Fruit fly (Drosophila melanogaster): Measurements from ENCODE around the gene Aos1.

The Aos1 gene

DNA sequence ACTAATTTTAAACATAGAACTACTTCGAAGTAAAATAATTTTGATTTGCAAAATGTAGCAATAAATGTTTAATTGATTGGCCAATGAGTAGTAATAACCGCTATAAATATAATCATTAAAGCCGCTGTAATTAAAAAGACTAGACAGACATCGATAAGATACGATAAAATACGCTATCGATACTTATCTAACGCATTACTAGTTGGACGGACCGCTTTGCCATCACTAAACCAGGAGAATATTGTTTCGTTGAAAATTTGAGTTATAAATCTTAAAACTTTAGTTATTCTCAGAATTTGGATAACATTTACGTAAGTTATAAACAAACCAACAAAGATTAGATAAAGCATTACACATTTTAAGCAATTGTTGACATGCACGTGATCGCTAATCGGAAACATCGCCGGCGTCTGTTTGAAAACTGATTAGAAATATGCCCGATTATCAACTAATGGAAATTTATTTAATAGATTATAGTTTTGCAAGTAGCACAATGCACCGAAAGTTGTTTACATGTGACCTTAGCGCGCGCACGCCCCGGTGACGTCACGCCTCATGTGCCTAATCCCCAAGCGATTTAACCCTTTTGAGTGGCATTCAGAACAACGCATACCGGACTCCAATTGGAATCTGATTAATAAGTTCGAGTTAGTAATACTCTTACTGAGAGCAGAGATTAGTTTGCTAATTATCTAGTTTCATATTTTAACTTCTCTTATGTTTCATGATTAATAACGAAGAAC is 6.0 kb upstream of the Aos1 start, which contains the start of gene Desat1:
Gene Desat1, plus strand, starts transcription at position 200 of the 743 bp plus-strand sequence.
- TF ChIP-seq ham (GFP tag; IDR thresholded peaks at IDR 0.05) (no peak), Gug (GFP tag; IDR thresholded peaks at IDR 0.05) (no peak), CG3407 (GFP tag; optimal IDR thresholded peaks at IDR 0.05) (no peak), vnd (GFP tag; IDR thresholded peaks at IDR 0.05; ENCODE audit: partially characterized antibody) (peak; percentile 90), btn (GFP tag; optimal IDR thresholded peaks at IDR 0.05) (no peak), Bdp1 (GFP tag; optimal IDR thresholded peaks at IDR 0.05) (no peak), salm (tag; optimal IDR thresholded peaks at IDR 0.05) (no peak), Adf1 (GFP tag; IDR thresholded peaks at IDR 0.05) (no peak), CkIIα-i1 (GFP tag; IDR thresholded peaks at IDR 0.05) (no peak), B-H1 (GFP tag; IDR thresholded peaks at IDR 0.05) (no peak), eve (GFP tag; optimal IDR thresholded peaks at IDR 0.05) (no peak), CG4282 (GFP tag; optimal IDR thresholded peaks at IDR 0.05) (no peak), ftz-f1 (GFP tag; optimal IDR thresholded peaks at IDR 0.05) (peak; percentile 8), CG5245 (GFP tag; optimal IDR thresholded peaks at IDR 0.05) (no peak), yki (optimal IDR thresholded peaks at IDR 0.05) (no peak), Ets97D (GFP tag; optimal IDR thresholded peaks at IDR 0.05) (peak; percentile 51), Drgx (GFP tag; IDR thresholded peaks at IDR 0.05) (no peak), CG6689 (GFP tag; IDR thresholded peaks at IDR 0.05) (no peak), Atf-2 (GFP tag; optimal IDR thresholded peaks at IDR 0.05) (no peak), CG31441 (GFP tag; IDR thresholded peaks at IDR 0.05) (no peak), CG9817 (tag; optimal IDR thresholded peaks at IDR 0.05) (no peak), HLH4C (GFP tag; IDR thresholded peaks at IDR 0.05; ENCODE audit: partially characterized antibody) (peak; percentile 89), hbn (GFP tag; IDR thresholded peaks at IDR 0.05; ENCODE audit: partially characterized antibody) (peak; percentile 89), CG10543 (GFP tag; optimal IDR thresholded peaks at IDR 0.05) (peak; percentile 31), CG17361 (GFP tag; IDR thresholded peaks at IDR 0.05) (peak; percentile 26; the same call in 1 of the 3 replicates), CG3281 (GFP tag; optimal IDR thresholded peaks at IDR 0.05) (no peak), prd (optimal IDR thresholded peaks at IDR 0.05) (no peak), prd (GFP tag; IDR thresholded peaks at IDR 0.05) (no peak), D19B (GFP tag; optimal IDR thresholded peaks at IDR 0.05) (no peak), CG12155 (GFP tag; optimal IDR thresholded peaks at IDR 0.05) (no peak), Stat92E (GFP tag; optimal IDR thresholded peaks at IDR 0.05) (peak in 1 of 3 experiments; percentile 41), CG13424 (tag; optimal IDR thresholded peaks at IDR 0.05) (no peak), CG1602 (GFP tag; optimal IDR thresholded peaks at IDR 0.05) (no peak), hth (optimal IDR thresholded peaks at IDR 0.05) (no peak), Usf (GFP tag; optimal IDR thresholded peaks at IDR 0.05) (no peak), rib (GFP tag; IDR thresholded peaks at IDR 0.05) (no peak), scrt (GFP tag; optimal IDR thresholded peaks at IDR 0.05) (no peak), CG8388 (GFP tag; optimal IDR thresholded peaks at IDR 0.05) (no peak), dmrt11E (tag; optimal IDR thresholded peaks at IDR 0.05) (no peak), stwl (tag; optimal IDR thresholded peaks at IDR 0.05) (peak; percentile 86), CG6813 (GFP tag; optimal IDR thresholded peaks at IDR 0.05) (no peak), h (optimal IDR thresholded peaks at IDR 0.05) (no peak), Optix (GFP tag; IDR thresholded peaks at IDR 0.05) (no peak), MESR4 (GFP tag; optimal IDR thresholded peaks at IDR 0.05) (peak; percentile 40), CG15011 (GFP tag; optimal IDR thresholded peaks at IDR 0.05) (no peak), shn (GFP tag; optimal IDR thresholded peaks at IDR 0.05) (no peak), disco-r (GFP tag; optimal IDR thresholded peaks at IDR 0.05) (no peak), phol (tag; optimal IDR thresholded peaks at IDR 0.05) (peak; percentile 9), Antp (GFP tag; optimal IDR thresholded peaks at IDR 0.05) (no peak), CG7786 (GFP tag; optimal IDR thresholded peaks at IDR 0.05) (no peak), ab (GFP tag; optimal IDR thresholded peaks at IDR 0.05) (no peak), ase (GFP tag; IDR thresholded peaks at IDR 0.05) (no peak)
